Fruit fly (Drosophila melanogaster): ENCODE data around the gene C3G.

The C3G gene

dm6 chrX:6803312-6803794 is at the start of gene C3G, which contains the start of gene pod1 (continued):
- peak; percentile 21 for TF ChIP-seq Side (GFP tag; optimal IDR thresholded peaks at IDR 0.05)
- 0 out of 3 replicates have a peak, but pooled peaks have one; percentile 40 for TF ChIP-seq zfh1 (GFP tag; IDR thresholded peaks at IDR 0.05)
- TF ChIP-seq CG11247 (GFP tag; IDR thresholded peaks at IDR 0.05), result 0 out of 2 replicates have a peak, but pooled peaks have one; percentile 8
- peak; percentile 67 for TF ChIP-seq CG15514 (GFP tag; optimal IDR thresholded peaks at IDR 0.05)
- TF ChIP-seq CG3995 (GFP tag; optimal IDR thresholded peaks at IDR 0.05), result peak; percentile 92
- TF ChIP-seq NFAT (GFP tag; IDR thresholded peaks at IDR 0.05), result peak; percentile 62; the same call in 1 of the 2 replicates
- TF ChIP-seq D (optimal IDR thresholded peaks at IDR 0.05), result no peak
- no peak for TF ChIP-seq D (GFP tag; optimal IDR thresholded peaks at IDR 0.05)
- peak; percentile 68 for TF ChIP-seq MESR4 (GFP tag; optimal IDR thresholded peaks at IDR 0.05)
- no peak for TF ChIP-seq CG1832 (GFP tag; optimal IDR thresholded peaks at IDR 0.05)
- no peak for TF ChIP-seq CG10147 (GFP tag; optimal IDR thresholded peaks at IDR 0.05)
- TF ChIP-seq phol (tag; optimal IDR thresholded peaks at IDR 0.05), result peak; percentile 53
- TF ChIP-seq trem (tag; optimal IDR thresholded peaks at IDR 0.05), result peak; percentile 70
- no peak for TF ChIP-seq CG4820 (GFP tag; optimal IDR thresholded peaks at IDR 0.05)
- TF ChIP-seq Awh (GFP tag; IDR thresholded peaks at IDR 0.05), result no peak
- TF ChIP-seq Jarid2 (GFP tag; optimal IDR thresholded peaks at IDR 0.05), result peak; percentile 19
- peak; percentile 83 for TF ChIP-seq CG9797 (GFP tag; optimal IDR thresholded peaks at IDR 0.05)
- TF ChIP-seq ci (GFP tag; IDR thresholded peaks at IDR 0.05), result no peak
- no peak for TF ChIP-seq CG6654 (GFP tag; optimal IDR thresholded peaks at IDR 0.05)
- TF ChIP-seq lbe (GFP tag; optimal IDR thresholded peaks at IDR 0.05), result peak; percentile 32
- TF ChIP-seq CG9727 (GFP tag; optimal IDR thresholded peaks at IDR 0.05), result no peak
- TF ChIP-seq Six4 (GFP tag; optimal IDR thresholded peaks at IDR 0.05), result no peak
- TF ChIP-seq CG31365 (tag; optimal IDR thresholded peaks at IDR 0.05), result no peak
- TF ChIP-seq jumu (GFP tag; optimal IDR thresholded peaks at IDR 0.05), result peak; percentile 42
- peak; percentile 58 for TF ChIP-seq sug (tag; optimal IDR thresholded peaks at IDR 0.05)
- no peak for TF ChIP-seq fd3F (GFP tag; optimal IDR thresholded peaks at IDR 0.05)
- peak; percentile 17 for TF ChIP-seq ind (GFP tag; optimal IDR thresholded peaks at IDR 0.05)
- peak; percentile 75 for TF ChIP-seq Sin3A (optimal IDR thresholded peaks at IDR 0.05)
- TF ChIP-seq psq (GFP tag; optimal IDR thresholded peaks at IDR 0.05), result peak; percentile 8
- peak; percentile 49; the same call in 1 of the 2 replicates for TF ChIP-seq CG6272 (GFP tag; IDR thresholded peaks at IDR 0.05)
- TF ChIP-seq Myb (GFP tag; optimal IDR thresholded peaks at IDR 0.05), result peak; percentile 65
- no peak for TF ChIP-seq sr (GFP tag; IDR thresholded peaks at IDR 0.05)
- TF ChIP-seq hb (GFP tag; IDR thresholded peaks at IDR 0.05; ENCODE audit: partially characterized antibody), result peak; percentile 98
- peak; percentile 26 for TF ChIP-seq pb (GFP tag; optimal IDR thresholded peaks at IDR 0.05)
- peak; percentile 53 for TF ChIP-seq Ets65A (GFP tag)
- peak; percentile 98 for TF ChIP-seq tna (GFP tag; IDR thresholded peaks at IDR 0.05; ENCODE audit: partially characterized antibody)
- TF ChIP-seq rib (GFP tag; IDR thresholded peaks at IDR 0.05), result peak; percentile 67; the same call in 1 of the 2 replicates
- peak; percentile 77 for TF ChIP-seq Dbx (GFP tag; IDR thresholded peaks at IDR 0.05)
- TF ChIP-seq HmgZ (tag; optimal IDR thresholded peaks at IDR 0.05), result peak; percentile 75
- peak; percentile 96 for TF ChIP-seq CG7963 (GFP tag; IDR thresholded peaks at IDR 0.05; ENCODE audit: partially characterized antibody)
- TF ChIP-seq sqz (GFP tag; optimal IDR thresholded peaks at IDR 0.05), result peak; percentile 32
- TF ChIP-seq Aef1 (GFP tag; IDR thresholded peaks at IDR 0.05), result peak; percentile 77
- no peak for TF ChIP-seq CG12236 (GFP tag; optimal IDR thresholded peaks at IDR 0.05)
- peak; percentile 45 for TF ChIP-seq ftz-f1 (GFP tag; optimal IDR thresholded peaks at IDR 0.05)
- peak; percentile 88 for TF ChIP-seq sens (GFP tag)
- TF ChIP-seq CG15601 (tag; optimal IDR thresholded peaks at IDR 0.05), result peak; percentile 52
- no peak for TF ChIP-seq NC2α (GFP tag; optimal IDR thresholded peaks at IDR 0.05)
- peak; percentile 15 for TF ChIP-seq YL-1 (GFP tag; optimal IDR thresholded peaks at IDR 0.05)
- TF ChIP-seq lab (GFP tag; optimal IDR thresholded peaks at IDR 0.05), result peak; percentile 37
- peak; percentile 84 for TF ChIP-seq CG9932 (GFP tag; IDR thresholded peaks at IDR 0.05)
- TF ChIP-seq scrt (GFP tag; optimal IDR thresholded peaks at IDR 0.05), result peak; percentile 7
- TF ChIP-seq Med (GFP tag), result peak; percentile 90

All from whole organism, embryonic.